Worm (Caenorhabditis elegans) whole organism, L3 larva: ENCODE measurements around the gene C30B5.17.

Experiments used
- ZK546.5 ChIP-seq: sonication (generic microtip); optimal IDR thresholded peaks from 2 replicates; lab custom pipeline; 2017; ENCODE audit warnings: missing biosample characterization, missing genetic modification characterization
- ama-1 ChIP-seq: fragments of 150-350 bp; optimal IDR thresholded peaks from 2 replicates; lab custom pipeline; 2018
- ceh-28 ChIP-seq: fragments of 150-350 bp; optimal IDR thresholded peaks from 2 replicates; lab custom pipeline; 2014; ENCODE audit warnings: missing biosample characterization, missing genetic modification reagents, missing genetic modification characterization
- ceh-82 ChIP-seq: fragments of 150-350 bp; optimal IDR thresholded peaks from 2 replicates; lab custom pipeline; 2014; ENCODE audit warnings: missing biosample characterization, missing genetic modification characterization
- daf-12 ChIP-seq: fragments of 150-350 bp; optimal IDR thresholded peaks from 2 replicates; lab custom pipeline; 2014; ENCODE audit warnings: missing biosample characterization, missing genetic modification reagents, missing genetic modification characterization
- egl-27 ChIP-seq: sonication (generic microtip); optimal IDR thresholded peaks from 4 replicates; lab custom pipeline; 2017; ENCODE audit warnings: missing biosample characterization, missing genetic modification reagents, missing genetic modification characterization
- egl-5 ChIP-seq: fragments of 150-350 bp; optimal IDR thresholded peaks from 2 replicates; lab custom pipeline; 2017; ENCODE audit warnings: missing biosample characterization, missing genetic modification reagents, missing genetic modification characterization, inconsistent platforms
- elt-1 ChIP-seq: fragments of 150-350 bp; optimal IDR thresholded peaks from 2 replicates; lab custom pipeline; 2014; ENCODE audit warnings: missing biosample characterization, missing genetic modification characterization
- elt-2 ChIP-seq: sonication (generic microtip); optimal IDR thresholded peaks from 2 replicates; lab custom pipeline; 2016; ENCODE audit warnings: missing genetic modification reagents, mild to moderate bottlenecking, missing genetic modification characterization, missing compliant biosample characterization
- elt-3 ChIP-seq, 3 experiments: fragments of 150-350 bp in 1 of 3; sonication (generic microtip) in 2 of 3; optimal IDR thresholded peaks; 2 replicates in 2 of 3; 4 replicates in 1 of 3; lab custom pipeline; 2014 to 2017; ENCODE audit warnings: missing biosample characterization in 3 of 3, missing genetic modification characterization in 3 of 3
- eor-1 ChIP-seq, 2 experiments: fragments of 150-350 bp; optimal IDR thresholded peaks; 2 replicates each; lab custom pipeline; 2014 to 2018; ENCODE audit warnings: missing biosample characterization in 2 of 2, missing genetic modification characterization in 2 of 2
- fkh-2 ChIP-seq: fragments of 150-350 bp; optimal IDR thresholded peaks from 2 replicates; lab custom pipeline; 2014; ENCODE audit warnings: missing biosample characterization, missing genetic modification reagents, missing genetic modification characterization
- fos-1 ChIP-seq: fragments of 150-350 bp; optimal IDR thresholded peaks from 2 replicates; lab custom pipeline; 2014; ENCODE audit warnings: missing biosample characterization, missing genetic modification characterization
- hmg-11 ChIP-seq: sonication (generic microtip); optimal IDR thresholded peaks from 2 replicates; lab custom pipeline; 2016; ENCODE audit warnings: missing genetic modification characterization, missing compliant biosample characterization
- jun-1 ChIP-seq: fragments of 150-350 bp; optimal IDR thresholded peaks from 2 replicates; lab custom pipeline; 2014; ENCODE audit warnings: missing biosample characterization, missing genetic modification reagents, missing genetic modification characterization
- lin-15B ChIP-seq: fragments of 150-350 bp; optimal IDR thresholded peaks from 2 replicates; lab custom pipeline; 2014; ENCODE audit warnings: missing biosample characterization, missing genetic modification characterization
- lin-39 ChIP-seq: fragments of 150-350 bp; optimal IDR thresholded peaks from 2 replicates; lab custom pipeline; 2018; ENCODE audit warnings: missing biosample characterization, missing genetic modification reagents, missing genetic modification characterization
- mdl-1 ChIP-seq: fragments of 150-350 bp; optimal IDR thresholded peaks from 2 replicates; lab custom pipeline; 2014; ENCODE audit warnings: missing biosample characterization, missing genetic modification characterization
- mml-1 ChIP-seq: fragments of 150-350 bp; sonication (generic microtip); optimal IDR thresholded peaks from 3 replicates; lab custom pipeline; 2014; ENCODE audit warnings: missing biosample characterization, missing genetic modification characterization
- nfya-1 ChIP-seq: sonication (generic microtip); optimal IDR thresholded peaks from 2 replicates; lab custom pipeline; 2017; ENCODE audit warnings: missing genetic modification characterization, mild to moderate bottlenecking, missing compliant biosample characterization, antibody characterized with exemption, moderate library complexity; ENCODE audit not compliant: insufficient read depth
- nhr-12 ChIP-seq: fragments of 150-350 bp; optimal IDR thresholded peaks from 2 replicates; lab custom pipeline; 2014; ENCODE audit warnings: missing biosample characterization, missing genetic modification characterization
- nhr-237 ChIP-seq: fragments of 150-350 bp; optimal IDR thresholded peaks from 2 replicates; lab custom pipeline; 2014; ENCODE audit warnings: missing biosample characterization, missing genetic modification characterization
- nhr-25 ChIP-seq: sonication (generic microtip); optimal IDR thresholded peaks from 2 replicates; lab custom pipeline; 2017; ENCODE audit warnings: missing biosample characterization, missing genetic modification characterization
- nhr-67 ChIP-seq: fragments of 150-350 bp; optimal IDR thresholded peaks from 2 replicates; lab custom pipeline; 2014; ENCODE audit warnings: missing biosample characterization, missing genetic modification characterization
- nhr-76 ChIP-seq: fragments of 150-350 bp; sonication (generic microtip); optimal IDR thresholded peaks from 5 replicates; lab custom pipeline; 2014; ENCODE audit warnings: missing biosample characterization, missing genetic modification characterization
- pha-4 ChIP-seq: fragments of 150-350 bp; optimal IDR thresholded peaks from 2 replicates; lab custom pipeline; 2014; ENCODE audit warnings: missing biosample characterization, missing genetic modification reagents, missing genetic modification characterization
- pqm-1 ChIP-seq: fragments of 150-350 bp; optimal IDR thresholded peaks from 2 replicates; lab custom pipeline; 2017; ENCODE audit warnings: missing biosample characterization, missing genetic modification characterization, inconsistent platforms
- sea-2 ChIP-seq: fragments of 150-350 bp; sonication (generic microtip); optimal IDR thresholded peaks from 4 replicates; lab custom pipeline; 2014; ENCODE audit warnings: missing biosample characterization, missing genetic modification reagents, missing genetic modification characterization
- skn-1 ChIP-seq: fragments of 150-350 bp; optimal IDR thresholded peaks from 2 replicates; lab custom pipeline; 2014; ENCODE audit warnings: missing biosample characterization, missing genetic modification characterization
- tbx-2 ChIP-seq: sonication (generic microtip); optimal IDR thresholded peaks from 2 replicates; lab custom pipeline; 2016; ENCODE audit warnings: mild to moderate bottlenecking, missing genetic modification characterization, missing compliant biosample characterization
- unc-39 ChIP-seq: sonication (generic microtip); optimal IDR thresholded peaks from 4 replicates; lab custom pipeline; 2017; ENCODE audit warnings: missing biosample characterization, missing genetic modification characterization
- unc-62 ChIP-seq: fragments of 150-350 bp; sonication (generic microtip); optimal IDR thresholded peaks from 4 replicates; lab custom pipeline; 2014; ENCODE audit warnings: missing biosample characterization, missing genetic modification reagents, missing genetic modification characterization
- zag-1 ChIP-seq: fragments of 150-350 bp; optimal IDR thresholded peaks from 2 replicates; lab custom pipeline; 2014; ENCODE audit warnings: missing biosample characterization, missing genetic modification characterization
- ztf-11 ChIP-seq: fragments of 150-350 bp; optimal IDR thresholded peaks from 2 replicates; lab custom pipeline; 2014; ENCODE audit warnings: missing biosample characterization, missing genetic modification characterization
- ztf-4 ChIP-seq: fragments of 150-350 bp; optimal IDR thresholded peaks from 2 replicates; lab custom pipeline; 2014; ENCODE audit warnings: missing biosample characterization, missing genetic modification characterization

C30B5.17 gene

DNA sequence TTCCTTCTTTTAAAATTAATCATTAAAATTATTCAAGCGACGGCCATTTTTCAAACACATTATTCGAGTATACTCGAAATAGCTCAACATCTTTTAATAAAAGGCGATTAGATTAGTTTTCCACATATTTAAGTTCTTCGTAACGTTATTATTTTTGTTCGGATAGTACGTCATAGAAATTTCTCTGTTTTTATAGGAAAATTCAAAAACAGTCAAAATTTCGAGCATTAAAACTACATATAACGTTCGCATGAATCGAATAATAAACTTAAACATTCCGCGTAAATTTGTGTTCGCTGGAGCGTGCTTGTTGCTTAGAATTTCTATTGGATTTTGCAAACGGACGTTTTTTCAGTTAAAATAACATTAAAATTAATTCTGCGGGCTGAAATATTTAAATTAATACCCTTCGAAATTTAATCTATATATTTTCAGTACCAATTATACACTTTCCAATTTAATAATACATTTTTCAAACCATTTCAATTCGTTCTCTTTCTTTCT lies 42.4 kb upstream of the C30B5.17 start, which contains the start of gene blos-4:
TSS of gene blos-4 (plus strand) at position 51 of the 504 bp plus-strand sequence.
- TF ChIP-seq pqm-1 (tag; lab: Kevin White, UChicago) (no peak), fos-1 (tag; lab: Kevin White, UChicago) (no peak), jun-1 (tag; lab: Kevin White, UChicago) (no peak), ama-1 (lab: Kevin White, UChicago) (no peak), ZK546.5 (tag; lab: Kevin White, UChicago) (no peak), zag-1 (no peak), pha-4 (tag; lab: Kevin White, UChicago) (no peak), ztf-11 (tag; lab: Kevin White, UChicago) (no peak), fkh-2 (no peak), ztf-4 (no peak), sea-2 (GFP tag; lab: Kevin White, UChicago) (no peak), skn-1 (tag; lab: Kevin White, UChicago) (no peak), unc-62 (no peak), eor-1 (tag; optimal IDR thresholded peaks at IDR 0.05; lab: Kevin White, UChicago) (no peak), egl-5 (tag; lab: Kevin White, UChicago) (no peak), elt-3 (tag; optimal IDR thresholded peaks at IDR 0.05; lab: Kevin White, UChicago) (no peak)

DNA sequence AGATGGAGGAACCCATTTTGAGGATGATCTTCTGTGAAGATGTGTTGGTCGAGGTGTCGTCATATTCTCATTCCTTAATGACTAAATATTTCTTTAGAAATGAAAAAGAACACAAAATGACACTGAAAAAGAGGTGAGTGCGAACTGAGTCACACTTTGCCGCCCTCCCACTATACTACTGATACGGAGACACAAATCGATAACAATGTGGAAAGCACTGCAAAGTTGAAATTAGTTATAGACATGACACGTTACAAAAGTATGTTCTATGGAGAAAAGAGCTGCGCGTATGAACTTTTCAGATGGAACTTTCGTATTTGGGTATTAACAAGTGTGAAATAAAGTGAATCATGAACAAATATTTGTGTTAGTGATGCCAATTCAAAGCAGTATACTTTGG lies 41.4 kb upstream of the C30B5.17 start, which contains the start of gene tat-4:
TSS of gene tat-4 (minus strand) at position 117 of the 400 bp plus-strand sequence.
- TF ChIP-seq elt-2 (peak; percentile 49), pqm-1 (tag; lab: Kevin White, UChicago) (peak; percentile 69), fkh-2 (no peak)
- TF ChIP-seq, all 47 proteins: peak for 2

DNA sequence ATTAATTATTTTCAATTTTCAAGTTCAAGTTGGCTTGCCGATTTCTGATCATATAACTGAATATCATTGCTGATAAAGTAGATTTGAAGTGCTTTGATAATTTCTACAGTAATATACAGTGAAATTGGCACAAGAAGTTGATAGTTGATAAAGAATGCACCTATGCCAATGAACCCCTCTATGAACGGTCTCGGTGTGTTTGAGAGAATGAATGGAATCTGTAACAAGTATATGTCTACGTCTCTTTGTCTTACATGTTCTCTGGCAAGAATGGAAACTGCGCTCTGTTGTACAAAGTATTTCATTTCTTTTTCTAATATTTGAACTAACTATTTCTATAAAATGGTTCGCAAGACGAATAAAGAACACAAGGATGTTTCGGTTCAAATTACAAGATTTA lies 38.9 kb upstream of the C30B5.17 start, which contains the start of gene T24H7.8:
TSS of gene T24H7.8 (plus strand) at position 301 of the 400 bp plus-strand sequence.
- TF ChIP-seq nhr-76 (tag; lab: Kevin White, UChicago) (no peak), nhr-67 (no peak), nhr-12 (tag; lab: Kevin White, UChicago) (no peak), skn-1 (tag; lab: Kevin White, UChicago) (no peak), mdl-1 (tag; lab: Kevin White, UChicago) (no peak), jun-1 (tag; lab: Kevin White, UChicago) (no peak), unc-62 (no peak), mml-1 (no peak), lin-39 (no peak), ceh-82 (tag; lab: Kevin White, UChicago) (no peak), unc-39 (tag; lab: Kevin White, UChicago) (no peak), hmg-11 (tag; lab: Kevin White, UChicago) (no peak), tbx-2 (tag; lab: Kevin White, UChicago) (no peak)

DNA sequence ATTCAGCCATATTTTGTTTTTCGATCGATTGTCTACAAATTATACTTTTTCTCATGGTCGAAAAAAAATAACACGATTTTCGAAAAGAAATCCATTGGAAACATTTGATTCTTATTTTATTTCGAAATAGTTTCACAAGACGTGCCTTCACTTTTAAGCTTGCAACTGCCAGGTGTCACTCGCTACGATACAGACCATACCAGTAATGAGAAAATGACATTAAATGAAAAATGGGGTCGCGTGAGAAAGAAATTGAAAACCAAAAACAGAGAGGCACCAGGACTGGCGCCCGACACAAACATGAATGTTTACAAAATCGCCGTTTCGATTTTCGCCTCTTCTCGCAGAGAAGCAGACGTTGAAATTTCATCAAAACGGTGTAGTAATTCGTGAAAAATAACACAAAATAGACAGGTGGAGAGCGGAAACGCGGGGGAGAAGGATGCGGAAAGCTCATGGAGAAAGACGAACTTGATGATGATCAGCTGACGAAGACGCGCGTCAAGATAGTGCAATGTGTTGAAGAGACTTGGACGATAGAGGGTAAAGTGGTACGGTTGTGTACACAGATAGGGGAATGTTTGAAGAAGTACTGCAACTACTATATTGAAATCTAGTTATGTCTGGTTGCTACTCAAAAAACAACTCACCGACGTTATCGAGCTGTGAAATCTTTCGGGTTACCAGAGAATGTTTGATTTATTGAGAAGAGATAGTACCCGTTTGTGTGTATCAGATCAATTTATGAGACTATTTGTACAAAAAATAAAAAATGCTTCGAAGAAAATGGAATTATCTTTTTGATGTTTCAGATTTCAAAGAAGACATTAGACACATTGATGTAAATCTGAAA lies 33.5 kb upstream of the C30B5.17 start:
- TF ChIP-seq elt-3 (tag; optimal IDR thresholded peaks at IDR 0.05; lab: Kevin White, UChicago) (no peak), ama-1 (lab: Kevin White, UChicago) (no peak), egl-27 (tag; lab: Kevin White, UChicago) (no peak), pha-4 (tag; lab: Kevin White, UChicago) (peak; percentile 87), elt-1 (tag; lab: Kevin White, UChicago) (peak; percentile 81)

DNA sequence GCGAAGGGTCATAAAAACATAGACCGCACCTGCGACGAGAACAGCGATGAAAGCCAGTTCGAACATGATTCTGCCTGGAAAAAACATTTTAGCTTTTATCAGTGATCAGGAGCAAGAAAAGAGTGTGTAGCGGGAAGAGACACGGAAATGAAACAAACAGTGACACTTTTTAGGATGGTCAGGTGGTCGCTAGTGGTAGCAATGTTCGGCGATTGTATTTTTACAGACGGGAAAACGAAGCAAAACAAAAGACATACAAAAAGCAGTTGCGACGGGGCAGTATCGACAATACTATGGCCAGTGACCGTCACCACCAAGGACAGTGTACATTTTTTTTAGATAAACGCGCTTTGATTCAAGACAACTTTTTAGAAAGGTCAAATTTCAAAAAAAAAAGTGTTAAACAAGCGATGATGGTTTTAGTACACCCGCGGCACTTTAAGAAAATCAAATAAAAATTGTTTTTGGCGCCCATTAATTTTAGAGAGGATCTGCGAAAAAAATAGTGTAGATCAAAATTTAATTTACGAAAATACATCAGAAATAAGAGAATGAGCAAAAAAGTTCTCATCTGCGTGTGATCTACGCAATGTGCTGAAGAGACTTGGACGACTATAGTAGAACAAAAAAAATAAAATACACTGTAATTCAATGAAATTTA lies 32.8 kb upstream of the C30B5.17 start, which contains the start of gene T24H7.9:
TSS of gene T24H7.9 (minus strand) at position 74 of the 661 bp plus-strand sequence.
- TF ChIP-seq daf-12 (tag; lab: Kevin White, UChicago) (no peak), ceh-28 (tag; lab: Kevin White, UChicago) (no peak), egl-27 (tag; lab: Kevin White, UChicago) (no peak), ztf-11 (tag; lab: Kevin White, UChicago) (no peak), lin-15B (no peak), pha-4 (tag; lab: Kevin White, UChicago) (peak; percentile 68), hmg-11 (tag; lab: Kevin White, UChicago) (no peak), eor-1 (tag; optimal IDR thresholded peaks at IDR 0.05; lab: Kevin White, UChicago) (no peak), nfya-1 (tag; lab: Kevin White, UChicago) (no peak), lin-39 (no peak), nhr-25 (tag; lab: Kevin White, UChicago) (peak; percentile 30), elt-2 (peak; percentile 47), nhr-237 (no peak), nhr-76 (tag; lab: Kevin White, UChicago) (no peak)
- TF ChIP-seq, all 47 proteins: peak for 3
